Worm (Caenorhabditis elegans): ENCODE data around the gene T22D1.17.

Gene T22D1.17

DNA sequence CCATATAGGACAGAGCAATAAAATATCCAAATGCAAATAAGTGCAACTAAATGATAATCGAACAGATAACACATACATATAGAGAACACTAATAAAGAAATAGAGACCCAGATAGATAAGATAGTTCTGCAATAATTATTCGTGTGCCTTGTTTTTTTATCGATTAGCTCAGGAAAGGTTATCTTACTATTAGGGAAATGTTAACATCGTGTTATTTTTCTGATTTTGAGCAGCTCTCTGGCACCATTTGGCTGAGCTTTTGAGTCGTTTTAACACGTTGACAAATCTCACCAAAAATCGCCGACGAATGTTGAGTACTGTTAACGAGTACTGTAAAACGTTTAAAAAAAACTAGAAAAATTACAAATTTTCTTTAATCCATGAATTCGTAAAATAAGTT, 22.6 kb downstream of the T22D1.17 start, which contains the start of gene cest-6:
TSS of gene cest-6 (minus strand) at position 101 of the 400 bp plus-strand sequence.
- TF ChIP-seq pros-1 (tag; optimal IDR thresholded peaks at IDR 0.05) (no peak), elt-2 (tag; optimal IDR thresholded peaks at IDR 0.05) (peak; percentile 48)

DNA sequence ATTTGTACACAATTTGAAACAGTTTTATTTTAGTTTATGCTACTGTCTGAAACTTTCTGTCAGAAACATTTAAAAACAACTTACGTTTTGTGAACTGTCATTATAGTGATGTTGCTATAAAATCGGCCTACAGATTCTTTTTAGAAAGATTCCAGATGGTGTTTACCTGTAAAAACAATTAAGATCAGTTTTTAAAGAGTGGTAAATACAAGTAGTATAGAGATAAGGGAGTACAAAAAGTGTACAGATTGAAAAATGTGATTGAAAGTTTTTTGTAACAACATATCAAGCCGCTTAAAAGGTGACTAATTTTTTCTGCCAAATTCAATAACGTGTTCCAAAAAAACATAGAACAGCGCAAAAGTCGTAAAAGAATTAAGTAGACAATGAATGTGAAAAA, 31.8 kb downstream of the T22D1.17 start, which contains the start of gene npr-12:
TSS of gene npr-12 (minus strand) at position 101 of the 400 bp plus-strand sequence.
- TF ChIP-seq ceh-34 (tag; optimal IDR thresholded peaks at IDR 0.05) (no peak), gmeb-2 (tag; optimal IDR thresholded peaks at IDR 0.05) (no peak), ceh-22 (tag; optimal IDR thresholded peaks at IDR 0.05) (no peak), sox-4 (tag; optimal IDR thresholded peaks at IDR 0.05) (no peak), unc-3 (GFP tag; conservative IDR thresholded peaks at IDR 0.05) (no peak), unc-3 (tag; optimal IDR thresholded peaks at IDR 0.05) (no peak), hlh-8 (tag; optimal IDR thresholded peaks at IDR 0.05) (no peak), dmd-4 (tag; optimal IDR thresholded peaks at IDR 0.05; ENCODE audit: borderline replicate concordance) (no peak), T23F11.4 (GFP tag; optimal IDR thresholded peaks at IDR 0.05) (no peak), K02D7.2 (tag; optimal IDR thresholded peaks at IDR 0.05) (no peak), sox-2 (GFP tag; IDR thresholded peaks at IDR 0.05) (no peak), pat-9 (tag; optimal IDR thresholded peaks at IDR 0.05) (no peak), odd-2 (tag; optimal IDR thresholded peaks at IDR 0.05) (no peak), nhr-232 (tag; optimal IDR thresholded peaks at IDR 0.05) (no peak), ceh-14 (tag; optimal IDR thresholded peaks at IDR 0.05) (no peak), elt-2 (tag; optimal IDR thresholded peaks at IDR 0.05) (no peak), lim-6 (tag; optimal IDR thresholded peaks at IDR 0.05) (no peak), pha-4 (tag; optimal IDR thresholded peaks at IDR 0.05) (no peak)

DNA sequence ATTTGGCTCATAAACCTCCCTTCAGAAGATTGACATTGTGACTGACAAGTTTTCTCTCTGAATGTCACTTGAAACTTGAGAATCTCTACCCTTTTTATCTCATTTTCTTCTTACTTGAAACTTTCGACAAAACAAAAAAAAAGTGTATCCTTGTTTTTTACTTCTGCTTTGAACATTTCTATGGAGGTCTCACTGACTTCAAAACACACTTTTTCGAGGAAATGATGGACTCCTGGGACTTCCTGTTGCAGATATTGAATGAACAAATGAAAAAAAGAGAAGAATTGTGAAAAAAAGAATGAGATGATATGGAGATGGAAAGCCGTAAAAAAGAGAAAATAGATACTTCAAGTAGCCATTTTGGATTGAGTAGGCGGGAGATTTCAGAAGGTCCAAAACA, 35.3 kb downstream of the T22D1.17 start:
- TF ChIP-seq pros-1 (tag; optimal IDR thresholded peaks at IDR 0.05) (no peak), ceh-6 (GFP tag; optimal IDR thresholded peaks at IDR 0.05) (no peak), unc-42 (tag; optimal IDR thresholded peaks at IDR 0.05) (no peak), odd-2 (tag; optimal IDR thresholded peaks at IDR 0.05) (no peak), K02D7.2 (tag; optimal IDR thresholded peaks at IDR 0.05) (no peak), ama-1 (optimal IDR thresholded peaks at IDR 0.05) (no peak), hlh-30 (tag; optimal IDR thresholded peaks at IDR 0.05; ENCODE audit: insufficient read depth) (no peak), pha-4 (tag; optimal IDR thresholded peaks at IDR 0.05) (no peak), npax-4 (tag; optimal IDR thresholded peaks at IDR 0.05) (no peak), ref-2 (tag; optimal IDR thresholded peaks at IDR 0.05) (no peak)

DNA sequence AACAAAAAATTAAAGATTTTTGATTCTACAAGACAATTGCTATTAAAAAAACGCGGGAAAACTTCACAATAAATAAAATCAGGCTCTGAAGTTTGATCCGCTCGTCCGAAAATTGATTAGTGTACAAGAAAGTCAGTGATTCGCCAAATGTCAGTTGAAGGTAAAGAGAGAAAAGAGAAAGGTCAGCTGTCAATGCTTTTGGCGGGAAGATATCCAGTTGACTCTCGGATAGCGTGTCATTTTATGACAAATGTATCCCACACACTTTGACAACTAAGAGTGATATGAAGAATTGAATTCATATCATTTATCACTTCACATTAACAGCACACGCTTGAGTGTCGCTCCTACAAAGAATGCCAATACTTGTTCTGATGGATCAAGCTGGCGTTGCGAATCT, 41.0 kb downstream of the T22D1.17 start:
- TF ChIP-seq rnt-1 (tag; optimal IDR thresholded peaks at IDR 0.05): peak; percentile 1
- peak; percentile 69 for TF ChIP-seq unc-55 (GFP tag; optimal IDR thresholded peaks at IDR 0.05)
- TF ChIP-seq ceh-24 (tag; optimal IDR thresholded peaks at IDR 0.05): no peak
- no peak for TF ChIP-seq fax-1 (tag; optimal IDR thresholded peaks at IDR 0.05)
- TF ChIP-seq C08G9.2 (tag; optimal IDR thresholded peaks at IDR 0.05): no peak
- TF ChIP-seq dmd-4 (tag; optimal IDR thresholded peaks at IDR 0.05; ENCODE audit: borderline replicate concordance): no peak
- TF ChIP-seq F13H6.1 (tag; optimal IDR thresholded peaks at IDR 0.05): no peak

DNA sequence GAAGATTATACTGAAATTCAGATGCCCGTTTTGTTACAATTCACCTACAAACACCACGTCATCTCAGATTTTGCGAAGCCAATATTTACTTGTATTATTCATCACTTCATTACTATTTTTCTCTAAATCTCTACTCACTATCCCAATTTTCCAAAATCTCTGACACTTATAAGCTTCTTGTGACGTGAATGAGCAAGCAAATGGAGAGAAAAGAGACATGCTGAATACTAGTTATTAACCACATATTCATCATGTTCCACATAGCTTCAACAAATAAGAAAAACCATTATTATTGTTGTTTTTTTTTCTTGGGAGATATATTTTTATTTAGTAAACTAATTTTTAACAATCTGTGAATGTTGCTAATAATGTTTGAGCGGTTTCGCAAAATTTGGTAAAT, 45.5 kb downstream of the T22D1.17 start:
- TF ChIP-seq madf-2 (tag; optimal IDR thresholded peaks at IDR 0.05): no peak
- TF ChIP-seq sox-4 (tag; optimal IDR thresholded peaks at IDR 0.05): no peak
- TF ChIP-seq ceh-48 (tag; optimal IDR thresholded peaks at IDR 0.05): no peak
- TF ChIP-seq pag-3 (tag; optimal IDR thresholded peaks at IDR 0.05; ENCODE audit: borderline replicate concordance): no peak
- no peak for TF ChIP-seq nhr-232 (tag; optimal IDR thresholded peaks at IDR 0.05)
- no peak for TF ChIP-seq fkh-10 (GFP tag; optimal IDR thresholded peaks at IDR 0.05)
- TF ChIP-seq unc-3 (GFP tag; conservative IDR thresholded peaks at IDR 0.05): no peak
- TF ChIP-seq unc-3 (tag; optimal IDR thresholded peaks at IDR 0.05): no peak
- no peak for TF ChIP-seq ceh-18 (tag; optimal IDR thresholded peaks at IDR 0.05)
- no peak for TF ChIP-seq ceh-9 (tag; optimal IDR thresholded peaks at IDR 0.05)
- no peak for TF ChIP-seq fax-1 (tag; optimal IDR thresholded peaks at IDR 0.05)
- no peak for TF ChIP-seq unc-55 (GFP tag; optimal IDR thresholded peaks at IDR 0.05)
- TF ChIP-seq pros-1 (tag; optimal IDR thresholded peaks at IDR 0.05): no peak
- TF ChIP-seq pqm-1 (tag; optimal IDR thresholded peaks at IDR 0.05): no peak
- TF ChIP-seq sdc-2 (tag; optimal IDR thresholded peaks at IDR 0.05): no peak
- TF ChIP-seq ceh-34 (tag; optimal IDR thresholded peaks at IDR 0.05): no peak

Data from whole organism, late embryonic.